Worm (Caenorhabditis elegans): ENCODE results near the gene F54D5.9.

DNA sequence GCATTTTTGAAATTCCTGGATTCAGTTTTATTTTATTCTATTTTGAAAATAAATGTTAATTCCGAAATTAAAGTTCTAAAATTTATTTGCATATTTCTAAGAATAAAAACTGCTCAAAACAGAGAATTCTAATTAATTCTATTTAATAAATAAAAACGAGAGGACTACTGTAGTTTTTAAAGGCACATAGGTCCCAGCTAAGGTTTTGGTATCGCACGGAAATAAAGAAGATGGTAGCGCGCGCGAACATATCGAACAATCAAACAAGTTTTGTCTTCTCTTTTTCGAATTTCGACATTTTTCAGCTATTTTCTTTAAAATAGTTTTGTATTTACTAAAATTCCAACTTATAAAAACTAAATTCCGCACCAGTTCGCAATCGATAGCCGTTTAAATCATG, 33.2 kb upstream of the F54D5.9 start:
- TF ChIP-seq ceh-82 (tag; optimal IDR thresholded peaks at IDR 0.05): no peak
- TF ChIP-seq ces-1 (GFP tag; optimal IDR thresholded peaks at IDR 0.05): no peak
- TF ChIP-seq nhr-237 (tag; optimal IDR thresholded peaks at IDR 0.05): no peak
- TF ChIP-seq vab-7 (GFP tag; IDR thresholded peaks at IDR 0.05): no peak
- TF ChIP-seq nhr-48 (tag; optimal IDR thresholded peaks at IDR 0.05): no peak
- no peak for TF ChIP-seq nhr-11 (tag; optimal IDR thresholded peaks at IDR 0.05)
- no peak for TF ChIP-seq lin-39 (tag; optimal IDR thresholded peaks at IDR 0.05)
- no peak for TF ChIP-seq ama-1 (optimal IDR thresholded peaks at IDR 0.05)
- TF ChIP-seq nhr-28 (tag; optimal IDR thresholded peaks at IDR 0.05): no peak
- no peak for TF ChIP-seq pqm-1 (tag; optimal IDR thresholded peaks at IDR 0.05)
- TF ChIP-seq zag-1 (tag; optimal IDR thresholded peaks at IDR 0.05): no peak
- TF ChIP-seq ceh-62 (tag; optimal IDR thresholded peaks at IDR 0.05): no peak
- no peak for TF ChIP-seq sdz-12 (GFP tag; optimal IDR thresholded peaks at IDR 0.05)
- no peak for TF ChIP-seq snpc-1.2 (GFP tag; IDR thresholded peaks at IDR 0.05)

All from whole organism, L4 larva.